Worm (Caenorhabditis elegans) whole organism, L2 larva: ENCODE results near the gene spcs-2.

Experiments used
- C34F6.9 ChIP-seq: fragments of 150-350 bp; optimal IDR thresholded peaks from 2 replicates; lab custom pipeline; 2014; ENCODE audit warnings: missing biosample characterization, missing genetic modification characterization
- R02D3.7 ChIP-seq: fragments of 150-350 bp; optimal IDR thresholded peaks from 2 replicates; lab custom pipeline; 2014; ENCODE audit warnings: missing biosample characterization, missing genetic modification characterization
- Y55F3AM.14 ChIP-seq: fragments of 200-800 bp; sonication (Bioruptor generic); optimal IDR thresholded peaks from 2 replicates; lab custom pipeline; 2018; ENCODE audit warnings: mild to moderate bottlenecking, missing genetic modification characterization, missing compliant biosample characterization
- ZK546.5 ChIP-seq: sonication (generic microtip); optimal IDR thresholded peaks from 2 replicates; lab custom pipeline; 2017; ENCODE audit warnings: missing biosample characterization, missing genetic modification characterization
- alr-1 ChIP-seq: fragments of 150-350 bp; optimal IDR thresholded peaks from 2 replicates; lab custom pipeline; 2014; ENCODE audit warnings: missing biosample characterization, missing genetic modification characterization
- ama-1 ChIP-seq: fragments of 150-350 bp; optimal IDR thresholded peaks from 2 replicates; lab custom pipeline; 2018; ENCODE audit warnings: inconsistent platforms
- blmp-1 ChIP-seq: sonication (generic microtip); optimal IDR thresholded peaks from 2 replicates; lab custom pipeline; 2017; ENCODE audit warnings: missing genetic modification characterization, mild to moderate bottlenecking, missing compliant biosample characterization, antibody characterized with exemption, moderate library complexity; ENCODE audit not compliant: insufficient read depth
- ceh-82 ChIP-seq: fragments of 150-350 bp; optimal IDR thresholded peaks from 2 replicates; lab custom pipeline; 2014; ENCODE audit warnings: missing biosample characterization, missing genetic modification characterization
- crh-2 ChIP-seq: sonication (generic microtip); optimal IDR thresholded peaks from 2 replicates; lab custom pipeline; 2017; ENCODE audit warnings: missing biosample characterization, missing genetic modification characterization
- egl-27 ChIP-seq: sonication (generic microtip); optimal IDR thresholded peaks from 3 replicates; lab custom pipeline; 2017; ENCODE audit warnings: missing biosample characterization, missing genetic modification reagents, missing genetic modification characterization
- fos-1 ChIP-seq: fragments of 150-350 bp; optimal IDR thresholded peaks from 2 replicates; lab custom pipeline; 2014; ENCODE audit warnings: missing biosample characterization, missing genetic modification characterization
- lin-11 ChIP-seq: fragments of 150-350 bp; sonication (generic microtip); optimal IDR thresholded peaks from 2 replicates; lab custom pipeline; 2014; ENCODE audit warnings: missing biosample characterization, missing genetic modification characterization, inconsistent platforms, mixed read lengths
- lin-13 ChIP-seq: fragments of 150-350 bp; optimal IDR thresholded peaks from 2 replicates; lab custom pipeline; 2014; ENCODE audit warnings: missing biosample characterization, missing genetic modification reagents, missing genetic modification characterization
- lin-39 ChIP-seq: fragments of 150-350 bp; optimal IDR thresholded peaks from 2 replicates; lab custom pipeline; 2014; ENCODE audit warnings: missing biosample characterization, missing genetic modification reagents, missing genetic modification characterization
- nhr-10 ChIP-seq: sonication (generic microtip); optimal IDR thresholded peaks from 2 replicates; lab custom pipeline; 2017; ENCODE audit warnings: missing biosample characterization, missing genetic modification characterization
- nhr-11 ChIP-seq: fragments of 150-350 bp; optimal IDR thresholded peaks from 2 replicates; lab custom pipeline; 2014; ENCODE audit warnings: missing biosample characterization, missing genetic modification characterization
- nhr-21 ChIP-seq: fragments of 150-350 bp; optimal IDR thresholded peaks from 2 replicates; lab custom pipeline; 2014; ENCODE audit warnings: missing biosample characterization, missing genetic modification characterization
- nhr-237 ChIP-seq: fragments of 150-350 bp; optimal IDR thresholded peaks from 2 replicates; lab custom pipeline; 2014; ENCODE audit warnings: missing biosample characterization, missing genetic modification characterization
- nhr-25 ChIP-seq: fragments of 150-350 bp; sonication (generic microtip); optimal IDR thresholded peaks from 3 replicates; lab custom pipeline; 2014; ENCODE audit warnings: missing biosample characterization, missing genetic modification characterization
- nhr-77 ChIP-seq: fragments of 150-350 bp; optimal IDR thresholded peaks from 2 replicates; lab custom pipeline; 2014; ENCODE audit warnings: missing biosample characterization, missing genetic modification characterization
- peb-1 ChIP-seq: fragments of 150-350 bp; optimal IDR thresholded peaks from 2 replicates; lab custom pipeline; 2014; ENCODE audit warnings: missing biosample characterization, missing genetic modification characterization
- sem-4 ChIP-seq: fragments of 150-350 bp; optimal IDR thresholded peaks from 2 replicates; lab custom pipeline; 2014; ENCODE audit warnings: missing biosample characterization, missing genetic modification reagents, missing genetic modification characterization
- skn-1 ChIP-seq: sonication (generic microtip); optimal IDR thresholded peaks from 2 replicates; lab custom pipeline; 2017; ENCODE audit warnings: missing biosample characterization, missing genetic modification characterization
- sma-3 ChIP-seq: sonication (generic microtip); optimal IDR thresholded peaks from 2 replicates; lab custom pipeline; 2016; ENCODE audit warnings: missing genetic modification reagents, missing genetic modification characterization, missing compliant biosample characterization
- sma-9 ChIP-seq, 2 experiments: fragments of 150-350 bp in 1 of 2; sonication (generic microtip) in 1 of 2; optimal IDR thresholded peaks; 2 replicates each; lab custom pipeline; 2014 to 2016; ENCODE audit warnings: missing genetic modification characterization in 2 of 2, mild to moderate bottlenecking in 1 of 2, missing biosample characterization in 1 of 2, missing compliant biosample characterization in 1 of 2, missing genetic modification reagents in 1 of 2, moderate library complexity in 1 of 2
- snpc-4 ChIP-seq: fragments of 150-350 bp; optimal IDR thresholded peaks from 2 replicates; lab custom pipeline; 2014; ENCODE audit warnings: missing biosample characterization, missing genetic modification characterization
- unc-39 ChIP-seq: fragments of 150-350 bp; optimal IDR thresholded peaks from 2 replicates; lab custom pipeline; 2014; ENCODE audit warnings: missing biosample characterization, missing genetic modification characterization
- ztf-1 ChIP-seq: fragments of 200-800 bp; sonication (Bioruptor generic); conservative IDR thresholded peaks from 2 replicates; pipeline ENCODE4 v1.3.6; 2022; ENCODE audit warnings: missing genetic modification characterization, missing compliant biosample characterization

Gene spcs-2

DNA sequence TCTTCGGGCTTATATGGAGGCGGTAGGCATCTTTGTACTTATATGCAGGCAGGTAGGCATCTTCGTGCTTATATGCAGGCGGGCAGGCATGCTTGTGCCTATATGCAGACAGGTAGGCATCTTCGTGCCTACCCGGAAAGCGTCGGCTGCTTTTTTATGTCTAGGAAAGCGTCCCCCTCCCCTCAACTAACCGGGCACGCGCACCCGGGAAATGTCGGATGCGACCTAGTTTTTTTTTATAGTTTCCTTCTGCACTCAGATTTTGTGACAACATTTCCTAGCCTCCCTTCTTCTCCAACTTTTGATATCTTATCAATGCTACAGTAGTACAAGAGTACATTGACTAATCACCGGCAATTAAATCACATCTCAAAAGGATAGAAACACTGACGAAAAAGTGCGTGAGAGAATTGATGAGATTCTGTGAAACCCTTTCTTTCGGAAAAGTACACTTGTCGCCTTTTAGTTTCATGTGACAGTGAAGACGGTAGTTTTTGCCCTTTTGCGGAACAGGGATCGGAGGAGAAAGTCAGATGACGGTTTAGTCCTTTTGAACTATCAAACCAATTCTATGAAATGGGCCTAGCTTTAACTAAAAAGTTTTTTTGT is 25.7 kb upstream of the spcs-2 start (continued):
- no peak for TF ChIP-seq ceh-82 (tag; lab: Kevin White, UChicago)
- TF ChIP-seq C34F6.9 (tag; lab: Kevin White, UChicago) = no peak
- no peak for TF ChIP-seq skn-1 (tag; lab: Kevin White, UChicago)
- peak; percentile 93 for TF ChIP-seq blmp-1 (tag; lab: Kevin White, UChicago)
- TF ChIP-seq egl-27 (tag; lab: Kevin White, UChicago) = peak; percentile 93
- TF ChIP-seq lin-11 (tag; lab: Kevin White, UChicago) = no peak
- peak; percentile 88 for TF ChIP-seq fos-1 (tag; lab: Kevin White, UChicago)
- no peak for TF ChIP-seq nhr-11 (tag; lab: Kevin White, UChicago)

DNA sequence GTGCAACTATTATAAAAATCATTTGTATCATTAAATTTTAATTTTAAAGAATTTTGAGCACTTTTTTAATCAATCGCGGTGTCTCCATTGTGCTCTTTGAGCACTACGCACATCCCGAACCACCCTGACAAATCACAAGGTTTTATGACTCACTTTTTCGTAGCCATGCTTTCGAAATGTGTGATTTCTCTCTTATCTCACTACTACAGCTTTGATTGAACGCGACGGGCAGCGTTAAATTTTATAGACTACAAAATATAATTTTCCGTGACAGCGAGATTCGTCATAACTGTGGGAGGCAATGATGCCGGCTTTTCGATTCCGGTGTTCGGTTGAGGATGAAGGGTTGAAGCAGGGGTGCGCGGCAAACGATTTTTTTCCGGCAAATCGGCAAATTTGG is 25.1 kb upstream of the spcs-2 start:
- TF ChIP-seq sma-9 (GFP tag; optimal IDR thresholded peaks at IDR 0.05; lab: Kevin White, UChicago) (peak; percentile 43), sma-9 (tag; optimal IDR thresholded peaks at IDR 0.05; lab: Kevin White, UChicago) (no peak), fos-1 (tag; lab: Kevin White, UChicago) (peak; percentile 68), ZK546.5 (no peak)
- TF ChIP-seq, all 48 proteins: peak for 2

DNA sequence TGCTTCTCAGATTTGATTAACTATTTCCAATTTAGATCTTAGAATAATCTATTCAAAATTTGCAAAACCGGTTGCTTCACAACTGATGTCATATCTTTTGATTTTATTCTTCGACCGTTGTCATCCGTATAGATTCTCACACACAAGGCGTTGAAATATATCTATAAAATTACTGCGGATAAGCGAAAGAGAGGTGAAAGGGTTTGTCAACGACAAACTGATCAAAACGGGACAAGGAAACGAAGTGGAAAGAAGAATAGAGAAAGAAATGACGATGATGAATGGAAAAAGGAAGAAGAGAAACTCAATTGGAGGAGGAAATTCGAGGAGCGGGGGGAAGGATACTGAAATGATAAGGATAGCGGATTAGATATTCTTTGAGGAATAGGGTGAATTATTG is 23.8 kb upstream of the spcs-2 start:
- TF ChIP-seq nhr-11 (tag; lab: Kevin White, UChicago) = no peak
- peak; percentile 2 for TF ChIP-seq egl-27 (tag; lab: Kevin White, UChicago)
- peak; percentile 8 for TF ChIP-seq sma-9 (GFP tag; optimal IDR thresholded peaks at IDR 0.05; lab: Kevin White, UChicago)
- TF ChIP-seq sma-9 (tag; optimal IDR thresholded peaks at IDR 0.05; lab: Kevin White, UChicago) = no peak
- no peak for TF ChIP-seq nhr-25 (tag; lab: Kevin White, UChicago)
- TF ChIP-seq sma-3 (GFP tag; lab: Kevin White, UChicago) = peak; percentile 7
- TF ChIP-seq snpc-4 = no peak
- TF ChIP-seq nhr-21 (tag; lab: Kevin White, UChicago) = peak; percentile 29
- TF ChIP-seq fos-1 (tag; lab: Kevin White, UChicago) = peak; percentile 54
- no peak for TF ChIP-seq Y55F3AM.14 (GFP tag; lab: Kevin White, UChicago)
- no peak for TF ChIP-seq C34F6.9 (tag; lab: Kevin White, UChicago)

DNA sequence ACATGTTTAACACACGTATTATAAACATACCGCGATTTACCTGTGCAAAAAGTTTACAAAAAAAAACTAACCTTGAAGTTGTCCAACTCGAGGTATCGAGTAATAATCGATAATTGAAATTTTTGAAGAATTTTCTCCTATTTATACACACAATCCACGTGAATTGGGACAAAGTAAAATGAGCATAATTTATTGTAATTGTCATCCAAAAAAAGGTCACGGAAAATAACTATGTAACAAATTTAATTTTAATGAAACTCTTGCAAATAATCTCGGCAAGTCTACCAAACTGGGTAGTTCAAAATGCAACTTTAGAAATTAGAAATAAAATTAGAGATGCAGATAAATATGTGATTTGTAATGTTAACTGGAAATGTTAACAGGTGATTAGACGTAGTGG is 19.4 kb upstream of the spcs-2 start, which contains the start of gene Y37D8A.5:
Gene Y37D8A.5, minus strand, starts transcription at position 101 of the 400 bp plus-strand sequence.
- TF ChIP-seq lin-39 (tag; lab: Kevin White, UChicago) (no peak), nhr-11 (tag; lab: Kevin White, UChicago) (no peak), alr-1 (tag; lab: Kevin White, UChicago) (no peak), ZK546.5 (no peak), Y55F3AM.14 (GFP tag; lab: Kevin White, UChicago) (no peak), peb-1 (tag; lab: Kevin White, UChicago) (no peak), sma-9 (GFP tag; optimal IDR thresholded peaks at IDR 0.05; lab: Kevin White, UChicago) (no peak), sma-9 (tag; optimal IDR thresholded peaks at IDR 0.05; lab: Kevin White, UChicago) (no peak), egl-27 (tag; lab: Kevin White, UChicago) (no peak), fos-1 (tag; lab: Kevin White, UChicago) (no peak), nhr-237 (tag; lab: Kevin White, UChicago) (no peak), R02D3.7 (tag; lab: Kevin White, UChicago) (no peak), unc-39 (no peak), crh-2 (tag; lab: Kevin White, UChicago) (no peak), lin-13 (no peak)

DNA sequence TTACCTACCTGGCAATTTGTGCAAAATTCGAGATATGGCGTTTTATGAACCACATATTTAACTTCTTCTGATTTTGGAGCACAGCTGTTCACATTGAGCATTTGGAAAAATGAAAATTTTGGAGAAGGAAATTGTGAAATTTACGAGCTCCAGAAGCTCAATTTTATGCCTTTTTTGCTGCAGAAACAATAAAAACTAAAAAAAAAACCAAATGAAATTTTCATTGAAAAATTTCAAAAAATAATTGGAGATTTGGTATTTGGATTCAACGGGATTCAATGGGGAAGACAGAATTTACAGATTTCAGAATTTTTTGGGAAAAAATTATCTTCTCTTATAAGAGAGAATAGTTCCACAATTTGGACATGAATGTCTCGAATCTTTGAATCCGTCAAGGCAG is 18.2 kb upstream of the spcs-2 start, which contains the start of gene Y37D8A.26:
Gene Y37D8A.26, minus strand, starts transcription at position 101 of the 400 bp plus-strand sequence.
- TF ChIP-seq alr-1 (tag; lab: Kevin White, UChicago) (no peak), nhr-10 (tag; lab: Kevin White, UChicago) (no peak), egl-27 (tag; lab: Kevin White, UChicago) (no peak), ceh-82 (tag; lab: Kevin White, UChicago) (no peak), nhr-77 (tag; lab: Kevin White, UChicago) (no peak), lin-11 (tag; lab: Kevin White, UChicago) (no peak), peb-1 (tag; lab: Kevin White, UChicago) (no peak), nhr-237 (tag; lab: Kevin White, UChicago) (no peak), lin-13 (no peak), nhr-25 (tag; lab: Kevin White, UChicago) (no peak), ztf-1 (no peak), sem-4 (tag; lab: Kevin White, UChicago) (no peak), unc-39 (no peak), sma-3 (GFP tag; lab: Kevin White, UChicago) (no peak), ama-1 (lab: Kevin White, UChicago) (no peak)
